Fruit fly (Drosophila melanogaster) whole organism, adult: ENCODE results near the gene mal.

Source experiments
- CG11617 ChIP-seq: fragments of 200-800 bp; sonication (Bioruptor generic); optimal IDR thresholded peaks from 2 replicates; lab custom pipeline; 2017; ENCODE audit warnings: mild to moderate bottlenecking, missing biosample characterization, missing genetic modification reagents, missing genetic modification characterization
- CG12768 ChIP-seq: fragments of 200-800 bp; sonication (Bioruptor generic); optimal IDR thresholded peaks from 2 replicates; lab custom pipeline; 2017; ENCODE audit warnings: missing biosample characterization, missing genetic modification characterization, mild to moderate bottlenecking, moderate library complexity, missing genetic modification reagents
- CG14711 ChIP-seq: fragments of 200-800 bp; sonication (Bioruptor generic); optimal IDR thresholded peaks from 2 replicates; lab custom pipeline; 2018; ENCODE audit warnings: missing biosample characterization, mild to moderate bottlenecking, missing genetic modification characterization, moderate library complexity
- CG1620 ChIP-seq: fragments of 200-800 bp; sonication (Bioruptor generic); optimal IDR thresholded peaks from 2 replicates; lab custom pipeline; 2016; ENCODE audit warnings: missing biosample characterization, missing genetic modification characterization
- CG33017 ChIP-seq: fragments of 200-800 bp; sonication (Bioruptor generic); optimal IDR thresholded peaks from 2 replicates; lab custom pipeline; 2018; ENCODE audit warnings: missing biosample characterization, mild to moderate bottlenecking, missing genetic modification characterization, moderate library complexity
- CG5204 ChIP-seq: fragments of 200-800 bp; sonication (Bioruptor generic); optimal IDR thresholded peaks from 2 replicates; lab custom pipeline; 2016; ENCODE audit warnings: missing biosample characterization, missing genetic modification characterization
- CG7045 ChIP-seq: fragments of 200-800 bp; sonication (Bioruptor generic); optimal IDR thresholded peaks from 2 replicates; lab custom pipeline; 2017; ENCODE audit warnings: missing biosample characterization, mild to moderate bottlenecking, missing genetic modification characterization
- CG7101 ChIP-seq: fragments of 200-800 bp; sonication (Bioruptor generic); optimal IDR thresholded peaks from 2 replicates; lab custom pipeline; 2018; ENCODE audit warnings: missing biosample characterization, mild to moderate bottlenecking, missing genetic modification characterization, moderate library complexity
- Clk ChIP-seq: fragments of 200-800 bp; sonication (Bioruptor generic); optimal IDR thresholded peaks from 2 replicates; lab custom pipeline; 2017; ENCODE audit warnings: missing biosample characterization, missing genetic modification characterization
- Crg-1 ChIP-seq: fragments of 200-800 bp; sonication (Bioruptor generic); optimal IDR thresholded peaks from 2 replicates; lab custom pipeline; 2016; ENCODE audit warnings: missing biosample characterization, missing genetic modification characterization
- Hr96 ChIP-seq: fragments of 200-800 bp; sonication (Bioruptor generic); optimal IDR thresholded peaks from 2 replicates; lab custom pipeline; 2016; ENCODE audit warnings: missing biosample characterization, missing genetic modification characterization
- Mnt ChIP-seq: fragments of 200-800 bp; sonication (Bioruptor generic); optimal IDR thresholded peaks from 2 replicates; lab custom pipeline; 2016; ENCODE audit warnings: missing biosample characterization, mild to moderate bottlenecking, missing genetic modification characterization
- bab1 ChIP-seq: fragments of 200-800 bp; sonication (Bioruptor generic); optimal IDR thresholded peaks from 3 replicates; lab custom pipeline; 2019; ENCODE audit warnings: missing biosample characterization, mild to moderate bottlenecking, missing genetic modification characterization, moderate library complexity
- cic ChIP-seq: fragments of 200-800 bp; sonication (Bioruptor generic); optimal IDR thresholded peaks from 2 replicates; lab custom pipeline; 2017; ENCODE audit warnings: missing biosample characterization, mild to moderate bottlenecking, missing genetic modification characterization, moderate library complexity
- cnc ChIP-seq, 2 experiments: fragments of >200 bp; optimal IDR thresholded peaks; 2 replicates each; lab custom pipeline; 2017
- kay ChIP-seq: fragments of 200-800 bp; sonication (Bioruptor generic); peaks from one replicate; lab custom pipeline; 2016; ENCODE audit warnings: missing biosample characterization, missing genetic modification characterization, borderline replicate concordance
- ovo ChIP-seq: fragments of 200-800 bp; sonication (Bioruptor generic); optimal IDR thresholded peaks from 2 replicates; lab custom pipeline; 2016; ENCODE audit warnings: missing biosample characterization, missing genetic modification characterization
- pad ChIP-seq: fragments of 200-800 bp; sonication (Bioruptor generic); optimal IDR thresholded peaks from 3 replicates; lab custom pipeline; 2017; ENCODE audit warnings: missing biosample characterization, missing genetic modification characterization, mild to moderate bottlenecking, moderate library complexity, missing genetic modification reagents
- tj ChIP-seq: fragments of 200-800 bp; sonication (Bioruptor generic); optimal IDR thresholded peaks from 3 replicates; lab custom pipeline; 2017; ENCODE audit warnings: missing biosample characterization, mild to moderate bottlenecking, missing genetic modification characterization, moderate library complexity
- toe ChIP-seq: fragments of 200-800 bp; sonication (Bioruptor generic); optimal IDR thresholded peaks from 2 replicates; lab custom pipeline; 2016; ENCODE audit warnings: missing biosample characterization, missing genetic modification characterization

The mal gene

dm6 chrX:20418864-20419263 lies 10.6 kb upstream of the mal start, which contains the start of gene Obp19c:
Gene Obp19c (minus strand): TSS chrX:20418964.
- no peak for TF ChIP-seq CG14711 (tag; lab: Kevin White, UChicago)
- TF ChIP-seq Hr96 (GFP tag; lab: Kevin White, UChicago), result no peak
- peak; percentile 3 for TF ChIP-seq tj

dm6 chrX:20419313-20419712 lies 10.2 kb upstream of the mal start, which contains the start of gene Obp19d:
Gene Obp19d (plus strand): TSS chrX:20419613.
- TF ChIP-seq CG5204 (no peak), kay (GFP tag; lab: Kevin White, UChicago) (no peak), cnc (optimal IDR thresholded peaks at IDR 0.05; lab: Kevin White, UChicago) (no peak), bab1 (GFP tag; lab: Kevin White, UChicago) (no peak), CG11617 (GFP tag; lab: Kevin White, UChicago) (no peak), pad (GFP tag; lab: Kevin White, UChicago) (no peak), CG33017 (tag; lab: Kevin White, UChicago) (no peak), CG1620 (GFP tag; lab: Kevin White, UChicago) (no peak), cic (GFP tag; lab: Kevin White, UChicago) (no peak), Crg-1 (no peak), toe (GFP tag; lab: Kevin White, UChicago) (no peak), Hr96 (GFP tag; lab: Kevin White, UChicago) (no peak), CG7045 (GFP tag; lab: Kevin White, UChicago) (no peak)

DNA sequence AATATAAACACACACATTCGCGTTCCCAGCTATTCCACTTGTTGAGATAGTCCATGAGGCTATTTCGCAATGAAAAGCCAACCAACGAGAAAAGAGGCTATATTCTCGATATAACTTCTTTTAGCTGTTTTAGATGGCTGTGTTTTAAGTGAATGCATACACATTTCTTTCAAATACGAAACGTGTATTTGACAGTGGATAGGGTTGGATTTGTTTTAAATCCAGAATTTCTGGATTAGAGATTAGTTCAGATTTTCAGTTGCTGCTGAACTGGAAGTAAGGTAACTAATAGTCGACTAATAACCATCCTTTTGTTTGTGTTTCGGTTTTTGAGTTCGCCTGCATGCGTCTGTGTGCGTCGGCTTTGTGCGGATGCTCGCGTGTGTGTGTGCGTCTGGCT lies 6.3 kb upstream of the mal start:
- TF ChIP-seq ovo (GFP tag; lab: Kevin White, UChicago), result no peak
- TF ChIP-seq Hr96 (GFP tag; lab: Kevin White, UChicago), result no peak
- no peak for TF ChIP-seq kay (GFP tag; lab: Kevin White, UChicago)
- no peak for TF ChIP-seq CG7045 (GFP tag; lab: Kevin White, UChicago)
- no peak for TF ChIP-seq pad (GFP tag; lab: Kevin White, UChicago)
- no peak for TF ChIP-seq CG33017 (tag; lab: Kevin White, UChicago)
- TF ChIP-seq CG1620 (GFP tag; lab: Kevin White, UChicago), result no peak
- no peak for TF ChIP-seq Mnt (GFP tag; lab: Kevin White, UChicago)
- TF ChIP-seq Clk (GFP tag; lab: Kevin White, UChicago), result no peak
- no peak for TF ChIP-seq Crg-1
- no peak for TF ChIP-seq cic (GFP tag; lab: Kevin White, UChicago)
- TF ChIP-seq toe (GFP tag; lab: Kevin White, UChicago), result no peak
- no peak for TF ChIP-seq cnc (optimal IDR thresholded peaks at IDR 0.05; lab: Kevin White, UChicago)

- TF ChIP-seq CG7045 (GFP tag; lab: Kevin White, UChicago), result no peak
- TF ChIP-seq CG5204, result no peak
- peak; percentile 41 for TF ChIP-seq Crg-1
- TF ChIP-seq tj, result peak; percentile 23
- peak; percentile 51 for TF ChIP-seq Mnt (GFP tag; lab: Kevin White, UChicago)
- peak; percentile 5 for TF ChIP-seq bab1 (GFP tag; lab: Kevin White, UChicago)
- peak; percentile 7 for TF ChIP-seq CG11617 (GFP tag; lab: Kevin White, UChicago)
- TF ChIP-seq Clk (GFP tag; lab: Kevin White, UChicago), result no peak
- TF ChIP-seq CG7101 (tag; lab: Kevin White, UChicago), result peak; percentile 21
- TF ChIP-seq cnc (optimal IDR thresholded peaks at IDR 0.05; lab: Kevin White, UChicago), result no peak
- TF ChIP-seq Hr96 (GFP tag; lab: Kevin White, UChicago), result no peak
- TF ChIP-seq CG12768, result no peak
- peak; percentile 45 for TF ChIP-seq CG1620 (GFP tag; lab: Kevin White, UChicago)
- no peak for TF ChIP-seq pad (GFP tag; lab: Kevin White, UChicago)
- peak; percentile 26 for TF ChIP-seq CG14711 (tag; lab: Kevin White, UChicago)
- TF ChIP-seq cic (GFP tag; lab: Kevin White, UChicago), result no peak
- TF ChIP-seq CG33017 (tag; lab: Kevin White, UChicago), result no peak
- peak; percentile 26 for TF ChIP-seq ovo (GFP tag; lab: Kevin White, UChicago)
- TF ChIP-seq toe (GFP tag; lab: Kevin White, UChicago), result peak; percentile 71
- TF ChIP-seq kay (GFP tag; lab: Kevin White, UChicago), result no peak
These were observed 5.7 kb upstream of the mal start, which contains the start of the genes Pp4-19C and cactin for dm6 chrX:20423747-20424165. Gene Pp4-19C (minus strand): TSS chrX:20424002. Gene cactin (plus strand): TSS chrX:20424069.

dm6 chrX:20426818-20427217 lies 2.7 kb upstream of the mal start, which contains the start of gene CG15456:
Gene CG15456 (minus strand): TSS chrX:20427042.
- TF ChIP-seq CG14711 (tag; lab: Kevin White, UChicago) (no peak), bab1 (GFP tag; lab: Kevin White, UChicago) (peak; percentile 16)

DNA sequence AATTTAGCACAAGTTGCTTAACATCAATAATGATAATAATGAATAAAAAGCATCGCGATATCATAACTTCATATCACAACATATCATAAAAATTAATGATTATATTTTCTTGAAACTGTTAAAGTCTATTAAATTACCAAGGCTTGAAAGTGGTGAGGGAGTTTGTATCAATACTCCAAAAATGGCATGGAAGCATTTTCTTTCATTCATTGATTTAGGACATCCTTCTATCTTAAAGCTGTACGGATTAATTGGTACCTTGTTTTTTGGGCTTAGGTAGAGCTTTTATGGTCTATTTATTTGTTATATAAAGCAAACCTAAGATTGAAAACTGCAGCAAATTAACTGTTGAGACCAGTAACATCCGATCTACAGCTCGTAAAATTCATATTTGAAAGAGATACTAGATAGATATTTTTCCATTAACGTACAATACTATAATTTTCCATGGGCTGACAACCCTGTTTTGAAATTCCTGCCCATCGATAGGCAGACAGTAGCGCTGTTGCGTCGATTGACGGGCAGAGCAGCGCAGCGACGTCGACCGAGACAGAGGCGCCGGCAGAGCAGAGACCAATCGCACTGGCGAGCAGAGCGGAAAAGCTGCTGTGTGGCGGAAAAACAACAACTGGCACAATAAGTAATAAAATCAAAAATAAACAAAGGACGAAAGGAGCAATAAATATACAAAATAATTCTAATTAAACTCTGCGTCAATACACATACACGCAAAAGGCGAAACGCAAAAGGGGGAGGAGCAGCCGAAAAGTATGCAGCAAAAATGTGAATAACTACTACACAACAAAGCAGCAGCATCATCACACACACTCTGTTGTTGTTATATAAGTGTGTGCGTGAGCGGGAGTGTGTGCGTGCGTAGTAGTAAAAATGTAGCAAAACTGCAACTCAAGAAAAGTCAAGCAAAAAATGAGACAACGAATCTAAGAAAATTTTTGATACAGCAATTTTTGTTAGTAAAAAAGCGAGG lies 4.2 kb downstream of the mal start, which contains the start of gene CG1695:
Gene CG1695 (plus strand): TSS at position 606 of the 988 bp plus-strand sequence.
- TF ChIP-seq CG1620 (GFP tag; lab: Kevin White, UChicago), result no peak
- TF ChIP-seq toe (GFP tag; lab: Kevin White, UChicago), result peak; percentile 29
- peak; percentile 40 for TF ChIP-seq CG5204
- peak; percentile 5 for TF ChIP-seq CG7045 (GFP tag; lab: Kevin White, UChicago)
- peak; percentile 64 for TF ChIP-seq CG14711 (tag; lab: Kevin White, UChicago)
